Worm (Caenorhabditis elegans): ENCODE measurements around the gene T16G12.9.

T16G12.9 gene

DNA sequence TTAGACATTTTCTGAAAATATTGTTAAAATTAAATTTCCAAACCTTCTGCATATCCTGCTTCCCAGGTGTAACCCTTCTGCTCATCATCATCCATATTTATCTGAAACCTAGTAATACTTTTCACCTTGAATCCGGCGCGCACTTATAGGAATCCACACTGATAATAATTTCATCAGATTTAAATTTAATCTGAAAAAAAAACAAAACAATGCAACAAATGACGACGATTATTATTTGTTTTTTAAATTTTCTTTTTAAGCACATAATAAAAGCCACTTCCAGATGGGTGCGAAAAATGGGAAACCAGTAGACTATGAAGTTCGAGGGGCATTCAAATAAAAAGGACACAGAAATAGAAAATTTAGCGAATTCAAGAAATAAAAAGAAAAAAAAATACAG lies 12.6 kb upstream of the T16G12.9 start, which contains the start of gene gtf-2H2C:
Gene gtf-2H2C (minus strand): TSS at position 101 of the 400 bp plus-strand sequence.
- TF ChIP-seq mxl-3 (GFP tag; optimal IDR thresholded peaks at IDR 0.05) (no peak), pha-4 (GFP tag; IDR thresholded peaks at IDR 0.05) (peak; percentile 7; the same call in 1 of the 2 replicates), pha-4 (tag; optimal IDR thresholded peaks at IDR 0.05) (no peak)

DNA sequence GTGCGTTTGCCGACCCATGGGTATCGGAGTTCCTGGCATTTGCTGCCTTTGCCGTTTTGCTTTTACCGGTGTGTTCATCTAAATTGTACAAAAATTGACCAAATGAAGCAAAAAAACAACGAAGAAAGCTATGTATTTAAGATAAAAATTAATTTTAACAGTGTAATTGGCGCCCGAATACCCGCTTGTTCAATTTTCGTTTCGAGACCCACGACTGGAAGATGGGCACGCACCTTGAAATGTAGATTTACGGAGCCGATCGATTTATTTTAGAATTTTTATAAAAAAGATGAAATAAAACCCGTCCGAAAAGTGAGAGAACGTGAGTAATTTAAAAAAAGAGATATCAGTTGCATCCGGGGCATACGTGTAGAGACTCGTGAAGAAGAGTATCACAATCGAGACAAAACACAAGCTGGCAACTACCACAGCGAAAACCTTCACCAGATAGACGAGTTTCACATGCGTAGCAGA lies 10.5 kb upstream of the T16G12.9 start, which contains the start of gene hal-2:
Gene hal-2 (minus strand): TSS at position 424 of the 474 bp plus-strand sequence.
- no peak for TF ChIP-seq snpc-1.2 (GFP tag; IDR thresholded peaks at IDR 0.05)

ce11 chrIII:10085983-10086382 lies 7.9 kb upstream of the T16G12.9 start, which contains the start of gene T16H12.2:
T16H12.2 (plus strand) TSS chrIII:10086283.
- TF ChIP-seq lsy-2 (tag; optimal IDR thresholded peaks at IDR 0.05) (no peak), ztf-11 (tag; optimal IDR thresholded peaks at IDR 0.05) (no peak), F10B5.3 (tag; optimal IDR thresholded peaks at IDR 0.05) (no peak), F49E8.2 (tag; optimal IDR thresholded peaks at IDR 0.05; ENCODE audit: borderline replicate concordance) (no peak), mep-1 (tag; optimal IDR thresholded peaks at IDR 0.05) (no peak), fos-1 (tag; optimal IDR thresholded peaks at IDR 0.05) (no peak), saeg-2 (GFP tag; IDR thresholded peaks at IDR 0.05) (no peak)

- no peak for TF ChIP-seq ctbp-1 (GFP tag; IDR thresholded peaks at IDR 0.05)
- peak; percentile 91 for TF ChIP-seq aha-1 (tag)
- TF ChIP-seq unc-62 (GFP tag; optimal IDR thresholded peaks at IDR 0.05 in 1 of 2): peak in 1 of 2 experiments; percentile 22
- TF ChIP-seq unc-62 (tag; optimal IDR thresholded peaks at IDR 0.05): no peak
Observed at ce11 chrIII:10085574-10085973, 7.5 kb upstream of the T16G12.9 start.

DNA sequence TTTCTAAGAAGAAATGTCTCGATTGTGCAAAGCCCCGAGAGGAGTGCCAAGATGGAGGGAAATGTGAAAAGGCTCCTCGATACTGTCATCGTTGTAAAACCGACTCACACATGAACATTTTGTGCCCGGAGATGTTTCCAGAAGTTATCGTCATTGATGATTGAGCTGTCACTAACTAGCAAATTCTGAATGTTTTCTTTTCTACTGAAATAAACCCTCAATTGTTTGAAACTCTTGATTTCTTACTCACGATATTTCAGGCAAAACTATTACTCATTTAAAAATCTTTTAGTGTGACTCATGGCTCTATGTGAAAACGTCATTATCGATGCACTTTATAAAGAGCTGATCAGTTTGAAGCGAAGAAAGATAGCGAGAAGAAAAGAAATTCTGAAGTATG lies 7.1 kb upstream of the T16G12.9 start, which contains the start of gene T16H12.13:
Gene T16H12.13 (plus strand): TSS at position 301 of the 400 bp plus-strand sequence.
- TF ChIP-seq vab-7 (GFP tag; IDR thresholded peaks at IDR 0.05): no peak
- TF ChIP-seq aly-2 (tag; optimal IDR thresholded peaks at IDR 0.05): no peak
- TF ChIP-seq nhr-102 (tag; optimal IDR thresholded peaks at IDR 0.05): no peak
- TF ChIP-seq daf-16 (GFP tag; optimal IDR thresholded peaks at IDR 0.05): no peak
- no peak for TF ChIP-seq daf-16 (tag; optimal IDR thresholded peaks at IDR 0.05)
- no peak for TF ChIP-seq unc-39 (tag; optimal IDR thresholded peaks at IDR 0.05)
- TF ChIP-seq lin-38 (GFP tag; IDR thresholded peaks at IDR 0.05): no peak
- TF ChIP-seq Y75B8A.6 (GFP tag; IDR thresholded peaks at IDR 0.05): no peak
- TF ChIP-seq ztf-11 (tag; optimal IDR thresholded peaks at IDR 0.05): no peak
- TF ChIP-seq ceh-20 (GFP tag; IDR thresholded peaks at IDR 0.05): no peak
- no peak for TF ChIP-seq R02D3.7 (tag; optimal IDR thresholded peaks at IDR 0.05)
- TF ChIP-seq cey-2 (tag; optimal IDR thresholded peaks at IDR 0.05; ENCODE audit: borderline replicate concordance, insufficient read depth): no peak
- TF ChIP-seq dmd-6 (GFP tag; IDR thresholded peaks at IDR 0.05): no peak

DNA sequence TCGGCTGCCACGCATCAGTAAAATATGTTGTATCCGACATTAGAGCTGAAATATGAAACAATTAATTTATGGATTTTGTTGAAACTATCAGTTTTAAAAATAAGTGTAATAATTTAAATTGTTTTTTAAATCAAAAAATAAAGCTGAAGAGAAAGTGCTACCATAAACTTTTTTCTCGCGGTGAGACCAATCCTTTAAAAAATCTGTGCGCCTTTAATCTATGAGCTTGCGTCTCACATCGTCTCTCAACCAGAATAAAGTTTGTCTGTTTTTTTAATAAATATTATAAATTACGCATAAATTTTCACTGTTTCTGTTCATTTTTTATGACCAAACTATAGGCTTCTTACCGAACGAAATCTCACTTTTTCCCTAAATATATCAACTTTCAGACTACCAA lies 5.2 kb upstream of the T16G12.9 start, which contains the start of gene T16H12.3:
Gene T16H12.3 (minus strand): TSS at position 51 of the 400 bp plus-strand sequence.
- TF ChIP-seq lin-13 (GFP tag; optimal IDR thresholded peaks at IDR 0.05) (no peak), nhr-102 (tag; optimal IDR thresholded peaks at IDR 0.05) (no peak), skn-1 (tag; optimal IDR thresholded peaks at IDR 0.05) (no peak), egl-43 (GFP tag; IDR thresholded peaks at IDR 0.05) (no peak), lsy-2 (tag; optimal IDR thresholded peaks at IDR 0.05) (no peak), hif-1 (tag; optimal IDR thresholded peaks at IDR 0.05) (no peak), dmd-8 (GFP tag; IDR thresholded peaks at IDR 0.05) (no peak), D1046.2 (GFP tag; IDR thresholded peaks at IDR 0.05) (no peak), cey-2 (tag; optimal IDR thresholded peaks at IDR 0.05; ENCODE audit: borderline replicate concordance, insufficient read depth) (no peak), unc-130 (GFP tag; optimal IDR thresholded peaks at IDR 0.05) (no peak), nhr-76 (tag; optimal IDR thresholded peaks at IDR 0.05) (no peak), ceh-62 (tag; optimal IDR thresholded peaks at IDR 0.05) (no peak), Y75B8A.6 (GFP tag; IDR thresholded peaks at IDR 0.05) (no peak)
